Worm (Caenorhabditis elegans) whole organism, L1 larva: Measurements from ENCODE around the gene D1053.3.

Source experiments
- F16B12.6 ChIP-seq: fragments of 150-350 bp; optimal IDR thresholded peaks from 2 replicates; lab custom pipeline; 2014; ENCODE audit warnings: missing biosample characterization, missing genetic modification characterization
- aly-2 ChIP-seq: fragments of 150-350 bp; optimal IDR thresholded peaks from 2 replicates; lab custom pipeline; 2014; ENCODE audit warnings: missing biosample characterization, missing genetic modification characterization
- blmp-1 ChIP-seq: fragments of 150-350 bp; optimal IDR thresholded peaks from 2 replicates; lab custom pipeline; 2014; ENCODE audit warnings: missing biosample characterization, missing genetic modification characterization
- ceh-90 ChIP-seq: sonication (generic microtip); optimal IDR thresholded peaks from 2 replicates; lab custom pipeline; 2016; ENCODE audit warnings: missing genetic modification characterization, missing compliant biosample characterization
- ces-1 ChIP-seq: fragments of 150-350 bp; optimal IDR thresholded peaks from 2 replicates; lab custom pipeline; 2014; ENCODE audit warnings: missing biosample characterization, missing genetic modification reagents, missing genetic modification characterization
- dpl-1 ChIP-seq, 3 experiments: fragments of 150-350 bp in 2 of 3; sonication (generic microtip) in 1 of 3; optimal IDR thresholded peaks; 2 replicates each; lab custom pipeline; 2014 to 2017; ENCODE audit warnings: missing biosample characterization in 3 of 3, missing genetic modification characterization in 3 of 3, missing genetic modification reagents in 3 of 3
- egl-13 ChIP-seq: sonication (generic microtip); optimal IDR thresholded peaks from 2 replicates; lab custom pipeline; 2016; ENCODE audit warnings: missing genotype, missing genetic modification reagents, missing genetic modification characterization, missing compliant biosample characterization
- elt-3 ChIP-seq, 6 experiments: fragments of 150-350 bp in 1 of 6; sonication (generic microtip); optimal IDR thresholded peaks; 2 replicates each; lab custom pipeline; 2017 to 2018; ENCODE audit warnings: missing biosample characterization in 6 of 6, missing genetic modification characterization in 6 of 6, inconsistent platforms in 1 of 6
- ets-5 ChIP-seq: fragments of 200-800 bp; sonication (Bioruptor generic); IDR thresholded peaks from 2 replicates; pipeline ENCODE4 v1.3.6; 2022; ENCODE audit warnings: missing genetic modification characterization, missing compliant biosample characterization
- fkh-4 ChIP-seq: sonication (generic microtip); optimal IDR thresholded peaks from 2 replicates; lab custom pipeline; 2016; ENCODE audit warnings: missing compliant biosample characterization, missing genetic modification characterization, borderline replicate concordance
- fkh-8 ChIP-seq: sonication (generic microtip); optimal IDR thresholded peaks from 2 replicates; lab custom pipeline; 2016; ENCODE audit warnings: mild to moderate bottlenecking, missing genetic modification characterization, missing compliant biosample characterization
- grh-1 ChIP-seq: fragments of 200-800 bp; sonication (Bioruptor generic); IDR thresholded peaks from 2 replicates; pipeline ENCODE4 v1.3.6; 2022; ENCODE audit warnings: missing genetic modification reagents, missing genetic modification characterization, missing compliant biosample characterization
- jun-1 ChIP-seq: fragments of 150-350 bp; optimal IDR thresholded peaks from 2 replicates; lab custom pipeline; 2014; ENCODE audit warnings: missing biosample characterization, missing genetic modification reagents, missing genetic modification characterization
- lin-14 ChIP-seq: fragments of 200-800 bp; sonication (Bioruptor generic); optimal IDR thresholded peaks from 2 replicates; lab custom pipeline; 2018; ENCODE audit warnings: mild to moderate bottlenecking, missing genetic modification characterization, moderate library complexity, missing compliant biosample characterization
- lin-35 ChIP-seq, 2 experiments: fragments of 150-350 bp; optimal IDR thresholded peaks; 2 replicates each; lab custom pipeline; 2014; ENCODE audit warnings: missing biosample characterization in 2 of 2, missing genetic modification characterization in 2 of 2, missing genetic modification reagents in 2 of 2
- lsy-2 ChIP-seq, 2 experiments: fragments of 150-350 bp; optimal IDR thresholded peaks; 2 replicates each; lab custom pipeline; 2014; ENCODE audit warnings: missing biosample characterization in 2 of 2, missing genetic modification characterization in 2 of 2
- nhr-12 ChIP-seq: sonication (generic microtip); optimal IDR thresholded peaks from 2 replicates; lab custom pipeline; 2017; ENCODE audit warnings: missing biosample characterization, missing genetic modification characterization
- nhr-20 ChIP-seq: sonication (generic microtip); optimal IDR thresholded peaks from 2 replicates; lab custom pipeline; 2016; ENCODE audit warnings: mild to moderate bottlenecking, missing genetic modification characterization, missing compliant biosample characterization
- nhr-71 ChIP-seq: sonication (generic microtip); optimal IDR thresholded peaks from 2 replicates; lab custom pipeline; 2016; ENCODE audit warnings: mild to moderate bottlenecking, missing genetic modification characterization, moderate library complexity, missing compliant biosample characterization
- nhr-77 ChIP-seq: fragments of 150-350 bp; optimal IDR thresholded peaks from 2 replicates; lab custom pipeline; 2014; ENCODE audit warnings: missing biosample characterization, missing genetic modification characterization
- nhr-85 ChIP-seq: sonication (generic microtip); peaks from one replicate; lab custom pipeline; 2016; ENCODE audit warnings: missing genetic modification characterization, inconsistent platforms, missing compliant biosample characterization
- nhr-90 ChIP-seq: sonication (generic microtip); optimal IDR thresholded peaks from 2 replicates; lab custom pipeline; 2016; ENCODE audit warnings: mild to moderate bottlenecking, missing genetic modification characterization, missing compliant biosample characterization; ENCODE audit not compliant: poor library complexity
- pag-3 ChIP-seq: sonication (generic microtip); optimal IDR thresholded peaks from 2 replicates; lab custom pipeline; 2017; ENCODE audit warnings: missing genetic modification characterization, mild to moderate bottlenecking, missing compliant biosample characterization, antibody characterized with exemption, borderline replicate concordance; ENCODE audit not compliant: insufficient read depth
- pax-3 ChIP-seq: fragments of 200-800 bp; sonication (Bioruptor generic); optimal IDR thresholded peaks from 2 replicates; lab custom pipeline; 2018; ENCODE audit warnings: mild to moderate bottlenecking, missing genetic modification characterization, moderate library complexity, missing compliant biosample characterization
- pqm-1 ChIP-seq: sonication (generic microtip); optimal IDR thresholded peaks from 3 replicates; lab custom pipeline; 2017; ENCODE audit warnings: missing biosample characterization, missing genetic modification characterization
- snu-23 ChIP-seq: sonication (generic microtip); optimal IDR thresholded peaks from 2 replicates; lab custom pipeline; 2016; ENCODE audit warnings: missing genetic modification characterization, missing compliant biosample characterization
- sptf-1 ChIP-seq: fragments of 150-350 bp; optimal IDR thresholded peaks from 2 replicates; lab custom pipeline; 2014; ENCODE audit warnings: missing biosample characterization, missing genetic modification characterization
- swsn-7 ChIP-seq: sonication (generic microtip); optimal IDR thresholded peaks from 2 replicates; lab custom pipeline; 2016; ENCODE audit warnings: missing genetic modification characterization, missing compliant biosample characterization
- tlp-1 ChIP-seq: fragments of 150-350 bp; optimal IDR thresholded peaks from 2 replicates; lab custom pipeline; 2014; ENCODE audit warnings: missing biosample characterization, missing genetic modification characterization
- unc-98 ChIP-seq: fragments of 200-800 bp; sonication (Bioruptor generic); IDR thresholded peaks from 2 replicates; pipeline ENCODE4 v1.3.6; 2022; ENCODE audit warnings: missing genetic modification characterization, missing compliant biosample characterization
- vab-15 ChIP-seq: sonication (generic microtip); optimal IDR thresholded peaks from 2 replicates; lab custom pipeline; 2017; ENCODE audit warnings: missing genotype, mild to moderate bottlenecking, missing genetic modification characterization, missing compliant biosample characterization
- xbp-1 ChIP-seq: sonication (generic microtip); optimal IDR thresholded peaks from 2 replicates; lab custom pipeline; 2016; ENCODE audit warnings: missing genetic modification characterization, missing compliant biosample characterization
- ztf-11 ChIP-seq, 2 experiments: sonication (generic microtip); optimal IDR thresholded peaks; 2 replicates each; lab custom pipeline; 2016 to 2017; ENCODE audit warnings: missing genetic modification characterization in 2 of 2, missing biosample characterization in 1 of 2, missing compliant biosample characterization in 1 of 2

Gene D1053.3

ce11 chrX:11723781-11724201 is 13.2 kb downstream of the D1053.3 start, which contains the start of gene D1053.4 (continued):
- TF ChIP-seq lin-35 (GFP tag; optimal IDR thresholded peaks at IDR 0.05; lab: Kevin White, UChicago) (peak in 1 of 2 experiments; percentile 27), pax-3 (no peak), grh-1 (no peak), sptf-1 (tag; lab: Kevin White, UChicago) (no peak), aly-2 (tag; lab: Kevin White, UChicago) (no peak), pqm-1 (tag; lab: Kevin White, UChicago) (no peak), fkh-8 (tag; lab: Kevin White, UChicago) (no peak), ztf-11 (tag; optimal IDR thresholded peaks at IDR 0.05; lab: Kevin White, UChicago) (no peak), swsn-7 (tag; lab: Kevin White, UChicago) (no peak), nhr-71 (tag; lab: Kevin White, UChicago) (peak; percentile 46), vab-15 (no peak), unc-98 (GFP tag; lab: Robert Waterston, UW) (no peak), ets-5 (GFP tag; lab: Robert Waterston, UW) (no peak), egl-13 (tag; lab: Kevin White, UChicago) (no peak), tlp-1 (tag; lab: Kevin White, UChicago) (no peak), nhr-77 (no peak), dpl-1 (GFP tag; optimal IDR thresholded peaks at IDR 0.05; lab: Kevin White, UChicago) (no peak), nhr-20 (tag; lab: Kevin White, UChicago) (no peak), snu-23 (GFP tag; lab: Kevin White, UChicago) (no peak), pag-3 (no peak), ceh-90 (tag; lab: Kevin White, UChicago) (no peak), lsy-2 (tag; optimal IDR thresholded peaks at IDR 0.05; lab: Kevin White, UChicago) (peak in 1 of 2 experiments; percentile 1), nhr-90 (tag; lab: Kevin White, UChicago) (no peak), fkh-4 (no peak), jun-1 (tag; lab: Kevin White, UChicago) (peak; percentile 10)
- TF ChIP-seq, all 84 proteins: peak for 10

- TF ChIP-seq lin-14 (GFP tag; lab: Kevin White, UChicago) (peak; percentile 63), elt-3 (tag; optimal IDR thresholded peaks at IDR 0.05; lab: Kevin White, UChicago) (peak in 2 of 6 experiments; percentile 2 to 4), xbp-1 (tag; lab: Kevin White, UChicago) (no peak), lin-35 (GFP tag; optimal IDR thresholded peaks at IDR 0.05; lab: Kevin White, UChicago) (no peak), fkh-4 (no peak), grh-1 (peak; percentile 5; the same call in 1 of the 2 replicates), nhr-90 (tag; lab: Kevin White, UChicago) (peak; percentile 51), nhr-20 (tag; lab: Kevin White, UChicago) (peak; percentile 36), snu-23 (GFP tag; lab: Kevin White, UChicago) (peak; percentile 25), nhr-71 (tag; lab: Kevin White, UChicago) (peak; percentile 0), nhr-85 (tag; lab: Kevin White, UChicago) (peak; percentile 88), blmp-1 (tag; lab: Kevin White, UChicago) (peak; percentile 79)
Measured at ce11 chrX:11720058-11720457, 16.9 kb downstream of the D1053.3 start.

- no peak for TF ChIP-seq F16B12.6 (tag; lab: Kevin White, UChicago)
- TF ChIP-seq lin-14 (GFP tag; lab: Kevin White, UChicago), result peak; percentile 20
Measured at ce11 chrX:11718751-11719150, 18.2 kb downstream of the D1053.3 start.

ce11 chrX:11716463-11716960 is 20.4 kb downstream of the D1053.3 start, which contains the start of gene C44C10.9:
Gene C44C10.9, minus strand, starts transcription at chrX:11716513.
- TF ChIP-seq ces-1 (GFP tag; lab: Kevin White, UChicago) (no peak), blmp-1 (tag; lab: Kevin White, UChicago) (peak; percentile 53), nhr-20 (tag; lab: Kevin White, UChicago) (peak; percentile 13), snu-23 (GFP tag; lab: Kevin White, UChicago) (peak; percentile 10), vab-15 (no peak), nhr-12 (tag; lab: Kevin White, UChicago) (no peak), nhr-85 (tag; lab: Kevin White, UChicago) (peak; percentile 61), lin-14 (GFP tag; lab: Kevin White, UChicago) (peak; percentile 56)
- TF ChIP-seq, all 84 proteins: peak for 5
